Fruit fly (Drosophila melanogaster) whole organism, prepupa: ENCODE measurements around the gene CG31867.
A peak's percentile ranks its signal among the peaks of the same experiment; 100 is the strongest.

Experiments
- CG10631 ChIP-seq: fragments of 200-800 bp; sonication (Bioruptor generic); optimal IDR thresholded peaks from 2 replicates; lab custom pipeline; 2016; ENCODE audit warnings: missing biosample characterization, missing genetic modification characterization
- CG10669 ChIP-seq: fragments of 200-800 bp; sonication (Bioruptor generic); optimal IDR thresholded peaks from 3 replicates; lab custom pipeline; 2018; ENCODE audit warnings: missing biosample characterization, mild to moderate bottlenecking, missing genetic modification characterization, moderate library complexity
- CG11294 ChIP-seq: fragments of 200-800 bp; sonication (Bioruptor generic); IDR thresholded peaks from 2 replicates; pipeline ENCODE4 v1.3.6; 2022; ENCODE audit warnings: missing biosample characterization, missing genetic modification characterization
- CG1621 ChIP-seq: fragments of 200-800 bp; sonication (Bioruptor generic); optimal IDR thresholded peaks from 3 replicates; lab custom pipeline; 2018; ENCODE audit warnings: missing biosample characterization, mild to moderate bottlenecking, missing genetic modification characterization
- CG31627 ChIP-seq: fragments of 200-800 bp; sonication (Bioruptor generic); optimal IDR thresholded peaks from 3 replicates; lab custom pipeline; 2016; ENCODE audit warnings: missing biosample characterization, missing genetic modification characterization
- CG34406 ChIP-seq: fragments of 200-800 bp; sonication (Bioruptor generic); optimal IDR thresholded peaks from 3 replicates; lab custom pipeline; 2016; ENCODE audit warnings: missing biosample characterization, missing genetic modification characterization
- CG3919 ChIP-seq: fragments of 200-800 bp; sonication (Bioruptor generic); optimal IDR thresholded peaks from 3 replicates; lab custom pipeline; 2016; ENCODE audit warnings: missing biosample characterization, missing genetic modification characterization
- CG6163 ChIP-seq: fragments of 200-800 bp; sonication (Bioruptor generic); IDR thresholded peaks from 3 replicates; pipeline ENCODE4 v1.3.6; 2022; ENCODE audit warnings: missing biosample characterization, missing genetic modification characterization
- CG6276 ChIP-seq: fragments of 200-800 bp; sonication (Bioruptor generic); optimal IDR thresholded peaks from 2 replicates; lab custom pipeline; 2017; ENCODE audit warnings: missing biosample characterization, mild to moderate bottlenecking, missing genetic modification characterization
- CG6808 ChIP-seq: fragments of 200-800 bp; sonication (Bioruptor generic); optimal IDR thresholded peaks from 3 replicates; lab custom pipeline; 2017; ENCODE audit warnings: missing biosample characterization, missing genetic modification characterization, mild to moderate bottlenecking, moderate library complexity, missing genetic modification reagents
- CG8119 ChIP-seq: fragments of 200-800 bp; sonication (Bioruptor generic); IDR thresholded peaks from 3 replicates; pipeline ENCODE4 v1.3.6; 2022; ENCODE audit warnings: missing biosample characterization, missing genetic modification characterization
- CG8319 ChIP-seq: fragments of 200-800 bp; sonication (Bioruptor generic); optimal IDR thresholded peaks from 3 replicates; lab custom pipeline; 2016; ENCODE audit warnings: missing biosample characterization, missing genetic modification characterization
- CG8632 ChIP-seq: fragments of 200-800 bp; sonication (Bioruptor generic); optimal IDR thresholded peaks from 3 replicates; lab custom pipeline; 2016; ENCODE audit warnings: missing biosample characterization, missing genetic modification characterization
- CG9139 ChIP-seq: fragments of 200-800 bp; sonication (Bioruptor generic); optimal IDR thresholded peaks from 3 replicates; lab custom pipeline; 2017; ENCODE audit warnings: missing biosample characterization, mild to moderate bottlenecking, missing genetic modification characterization
- Eip93F ChIP-seq: fragments of 200-800 bp; sonication (Bioruptor generic); optimal IDR thresholded peaks from 2 replicates; lab custom pipeline; 2016; ENCODE audit warnings: missing biosample characterization, mild to moderate bottlenecking, missing genetic modification characterization
- Ets21C ChIP-seq: fragments of 200-800 bp; sonication (Bioruptor generic); optimal IDR thresholded peaks from 3 replicates; lab custom pipeline; 2016; ENCODE audit warnings: missing biosample characterization, missing genetic modification characterization
- Ets96B ChIP-seq: fragments of 200-800 bp; optimal IDR thresholded peaks from 2 replicates; lab custom pipeline; 2019; ENCODE audit warnings: missing biosample characterization, mild to moderate bottlenecking, missing genetic modification characterization, moderate library complexity
- Gug ChIP-seq: fragments of 200-800 bp; sonication (Bioruptor generic); IDR thresholded peaks from 2 replicates; pipeline ENCODE4 v1.3.6; 2022; ENCODE audit warnings: missing biosample characterization, missing genetic modification characterization
- Hr38 ChIP-seq: sonication (Bioruptor generic); optimal IDR thresholded peaks from 2 replicates; lab custom pipeline; 2016; ENCODE audit warnings: missing biosample characterization, missing genetic modification characterization
- Lpt ChIP-seq: fragments of 200-800 bp; sonication (Bioruptor generic); optimal IDR thresholded peaks from 3 replicates; lab custom pipeline; 2016; ENCODE audit warnings: missing biosample characterization, missing genetic modification characterization
- Met ChIP-seq: fragments of 200-800 bp; sonication (Bioruptor generic); optimal IDR thresholded peaks from 3 replicates; lab custom pipeline; 2016; ENCODE audit warnings: missing biosample characterization, missing genetic modification characterization
- OdsH ChIP-seq: fragments of 200-800 bp; sonication (Bioruptor generic); optimal IDR thresholded peaks from 3 replicates; lab custom pipeline; 2016; ENCODE audit warnings: missing biosample characterization, missing genetic modification characterization
- Smox ChIP-seq: fragments of 200-800 bp; sonication (Bioruptor generic); optimal IDR thresholded peaks from 3 replicates; lab custom pipeline; 2016; ENCODE audit warnings: missing biosample characterization, missing genetic modification characterization
- Sox102F ChIP-seq: fragments of 200-800 bp; sonication (Bioruptor generic); optimal IDR thresholded peaks from 2 replicates; lab custom pipeline; 2016; ENCODE audit warnings: missing biosample characterization, mild to moderate bottlenecking, missing genetic modification characterization
- Sox14 ChIP-seq: fragments of 200-800 bp; sonication (Bioruptor generic); optimal IDR thresholded peaks from 3 replicates; lab custom pipeline; 2016; ENCODE audit warnings: missing biosample characterization, missing genetic modification characterization
- Sox15 ChIP-seq: fragments of 200-800 bp; sonication (Bioruptor generic); optimal IDR thresholded peaks from 3 replicates; lab custom pipeline; 2016; ENCODE audit warnings: missing biosample characterization, missing genetic modification characterization
- eg ChIP-seq: fragments of 200-800 bp; sonication (Bioruptor generic); IDR thresholded peaks from 3 replicates; pipeline ENCODE4 v1.3.6; 2022; ENCODE audit warnings: missing biosample characterization, missing genetic modification characterization
- esn ChIP-seq: fragments of 200-800 bp; sonication (Bioruptor generic); optimal IDR thresholded peaks from 2 replicates; lab custom pipeline; 2016; ENCODE audit warnings: missing biosample characterization, mild to moderate bottlenecking, missing genetic modification characterization, moderate library complexity
- fd59A ChIP-seq: fragments of 200-800 bp; sonication (Bioruptor generic); optimal IDR thresholded peaks from 2 replicates; lab custom pipeline; 2017; ENCODE audit warnings: missing biosample characterization, mild to moderate bottlenecking, missing genetic modification characterization, missing genetic modification reagents
- fkh ChIP-seq: fragments of 200-800 bp; sonication (Bioruptor generic); optimal IDR thresholded peaks from 3 replicates; lab custom pipeline; 2017; ENCODE audit warnings: missing biosample characterization, mild to moderate bottlenecking, missing genetic modification characterization, moderate library complexity
- lz ChIP-seq: fragments of 200-800 bp; sonication (Bioruptor generic); optimal IDR thresholded peaks from 3 replicates; lab custom pipeline; 2016; ENCODE audit warnings: missing biosample characterization, missing genetic modification characterization
- pdm3 ChIP-seq: fragments of 200-800 bp; sonication (Bioruptor generic); optimal IDR thresholded peaks from 3 replicates; lab custom pipeline; 2016; ENCODE audit warnings: missing biosample characterization, missing genetic modification characterization
- svp ChIP-seq: fragments of 200-800 bp; sonication (Bioruptor generic); peaks from one replicate; lab custom pipeline; 2016; ENCODE audit warnings: missing biosample characterization, missing genetic modification characterization

The CG31867 gene

DNA sequence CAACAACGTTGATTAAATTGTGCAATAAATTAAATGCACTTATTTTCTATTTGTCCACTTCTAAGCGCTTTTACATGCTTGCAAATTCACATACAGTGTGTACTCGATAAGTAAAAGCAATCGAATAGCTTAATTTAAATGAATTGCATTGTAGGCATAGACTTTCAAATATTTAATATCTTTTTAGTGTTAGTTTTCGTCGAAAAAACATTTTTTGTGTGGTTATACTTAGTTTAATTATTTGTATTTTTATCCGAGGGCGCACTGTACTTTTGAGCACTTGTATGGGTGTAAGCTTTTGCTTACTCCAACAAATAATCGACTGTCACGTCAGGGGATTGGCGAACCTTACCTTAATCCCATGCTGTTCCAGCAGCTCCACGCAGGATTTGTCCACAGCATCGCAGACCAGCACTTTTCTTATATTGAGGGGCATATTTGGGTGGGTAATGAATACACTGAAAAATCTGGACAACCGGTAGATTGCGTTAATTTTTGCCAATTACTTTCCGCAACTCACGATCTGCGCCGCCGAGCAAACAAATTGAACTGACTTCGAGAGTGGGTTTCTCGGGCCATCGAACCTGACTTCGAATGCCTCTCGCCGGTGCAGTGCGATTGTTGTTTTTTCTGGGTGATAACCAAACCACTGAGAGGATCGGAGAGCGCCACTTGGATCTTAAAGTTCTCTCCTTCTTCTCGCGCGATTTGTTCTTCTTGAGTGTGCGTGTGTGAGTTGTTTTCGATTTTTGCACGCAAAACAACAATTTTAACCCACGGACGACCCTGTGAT is 10.1 kb upstream of the CG31867 start, which contains the start of gene CG6287 (continued):
- TF ChIP-seq Ets21C (GFP tag; lab: Kevin White, UChicago), result peak; percentile 91
- TF ChIP-seq lz, result peak; percentile 95
- TF ChIP-seq CG6276 (GFP tag; lab: Kevin White, UChicago), result peak; percentile 93
- TF ChIP-seq Sox102F (GFP tag; lab: Kevin White, UChicago), result peak; percentile 89
- TF ChIP-seq OdsH (GFP tag; lab: Kevin White, UChicago), result peak; percentile 97
- TF ChIP-seq CG3919 (GFP tag; lab: Kevin White, UChicago), result peak; percentile 97
- peak; percentile 98 for TF ChIP-seq svp (GFP tag; lab: Kevin White, UChicago)
- TF ChIP-seq CG6808 (GFP tag; lab: Kevin White, UChicago), result peak; percentile 86
- peak; percentile 84 for TF ChIP-seq CG1621
- peak; percentile 91 for TF ChIP-seq CG10669

DNA sequence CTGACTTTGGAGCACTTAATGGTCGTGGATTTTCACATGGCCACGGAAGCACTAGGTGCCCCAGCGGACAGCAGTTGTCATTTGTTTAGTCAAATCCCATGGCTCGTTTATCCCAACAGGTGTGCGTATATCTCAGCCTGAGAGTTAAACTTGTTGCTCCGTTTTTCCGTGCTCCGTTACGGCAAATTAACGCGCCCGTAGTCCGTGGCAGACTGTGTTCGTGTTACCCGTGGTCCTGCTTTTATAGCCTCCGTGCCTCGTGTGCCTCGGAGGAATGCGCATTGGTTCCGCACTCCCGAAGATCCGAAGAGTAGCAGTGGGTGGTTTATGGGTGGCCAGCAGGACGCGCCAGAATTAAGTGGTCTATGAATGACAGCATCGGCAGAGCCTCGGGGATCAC is 3.8 kb upstream of the CG31867 start, which contains the start of gene Gyc32E:
Gyc32E (minus strand) TSS at position 133 of the 400 bp plus-strand sequence.
- TF ChIP-seq Lpt, result no peak
- TF ChIP-seq CG9139 (GFP tag; lab: Kevin White, UChicago), result no peak
- no peak for TF ChIP-seq Smox (GFP tag; lab: Kevin White, UChicago)
- TF ChIP-seq Sox102F (GFP tag; lab: Kevin White, UChicago), result no peak
- no peak for TF ChIP-seq Eip93F
- no peak for TF ChIP-seq CG8632 (GFP tag; lab: Kevin White, UChicago)
- TF ChIP-seq Met (GFP tag; lab: Kevin White, UChicago), result no peak
- no peak for TF ChIP-seq CG34406 (GFP tag; lab: Kevin White, UChicago)
- TF ChIP-seq Gug, result no peak
- TF ChIP-seq fkh, result no peak
- no peak for TF ChIP-seq Ets21C (GFP tag; lab: Kevin White, UChicago)
- no peak for TF ChIP-seq CG8119 (GFP tag; lab: Robert Waterston, UW)
- TF ChIP-seq OdsH (GFP tag; lab: Kevin White, UChicago), result no peak
- no peak for TF ChIP-seq Sox15 (GFP tag; lab: Kevin White, UChicago)
- no peak for TF ChIP-seq Hr38 (GFP tag; lab: Kevin White, UChicago)
- TF ChIP-seq Ets96B, result no peak
- TF ChIP-seq CG6808 (GFP tag; lab: Kevin White, UChicago), result no peak

DNA sequence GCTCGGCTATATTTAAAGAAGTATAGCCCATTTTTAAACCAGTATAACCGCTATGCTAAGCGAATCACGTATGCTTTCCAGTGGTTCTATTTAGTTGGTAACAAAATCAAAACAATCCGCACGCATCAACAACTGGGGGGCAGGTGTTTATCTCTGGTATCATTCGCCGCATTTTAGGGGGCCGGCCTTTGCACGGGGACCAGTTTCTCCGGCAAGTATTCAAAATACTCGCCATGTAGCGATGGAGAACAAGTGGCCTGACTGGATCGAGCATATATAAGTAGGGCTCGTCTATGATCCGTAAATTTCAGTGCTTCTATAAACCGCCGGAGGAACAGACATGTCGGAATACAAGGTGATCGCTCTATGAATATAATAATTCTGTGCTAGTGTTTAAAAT is 9.1 kb downstream of the CG31867 start, which contains the start of gene hgo:
hgo (plus strand) TSS at position 301 of the 400 bp plus-strand sequence.
- TF ChIP-seq pdm3 (GFP tag; lab: Kevin White, UChicago) (no peak), CG31627 (no peak)
- TF ChIP-seq, all 60 proteins: peak for 0

DNA sequence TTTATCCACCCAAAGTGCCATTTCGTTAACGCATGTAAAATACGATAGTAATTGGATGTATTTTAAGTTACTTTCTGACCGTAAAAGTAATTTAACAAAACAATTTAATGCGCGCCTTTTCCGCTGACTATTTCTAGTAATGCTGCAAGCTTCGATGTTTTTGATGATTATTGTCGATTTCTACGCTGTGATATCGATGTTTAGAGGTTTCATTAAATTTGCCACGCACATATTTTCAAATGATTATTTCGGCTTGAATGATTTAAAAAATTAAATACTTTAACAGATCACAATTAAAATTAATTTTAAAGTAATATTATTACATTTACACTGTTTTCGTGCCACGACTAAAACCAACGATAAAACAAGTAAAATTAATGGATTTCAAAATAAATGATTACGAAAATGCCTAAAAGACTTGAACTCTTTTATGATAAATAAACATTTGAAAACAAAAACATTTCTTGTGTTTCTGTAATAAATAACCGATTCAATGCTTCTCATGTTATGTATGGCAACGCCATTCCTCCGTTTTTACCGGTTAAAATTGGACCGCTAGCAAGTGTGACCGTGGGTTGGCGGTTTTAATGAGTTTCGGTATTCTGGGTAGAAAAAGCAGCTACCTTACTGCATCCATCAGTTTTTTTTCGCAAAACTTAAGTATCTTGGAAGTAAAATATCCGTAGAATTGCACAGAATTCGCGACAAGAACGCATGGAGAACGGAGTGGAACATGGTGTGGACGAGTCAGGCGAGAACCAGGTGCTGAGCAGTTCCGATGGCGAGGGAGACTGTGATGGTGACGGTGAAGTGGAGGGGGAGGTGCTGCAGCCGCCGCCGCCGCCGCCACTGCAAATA is 14.8 kb downstream of the CG31867 start, which contains the start of the genes RfC38 and CG4751:
RfC38 (minus strand) TSS at position 495 of the 858 bp plus-strand sequence.
CG4751 (plus strand) TSS at position 587 of the 858 bp plus-strand sequence.
- TF ChIP-seq CG8319 (GFP tag; lab: Kevin White, UChicago), result no peak
- TF ChIP-seq Sox14 (GFP tag; lab: Kevin White, UChicago), result no peak
- no peak for TF ChIP-seq Sox102F (GFP tag; lab: Kevin White, UChicago)
- peak; percentile 3 for TF ChIP-seq CG31627
- 0 out of 3 replicates have a peak, but pooled peaks have one; percentile 33 for TF ChIP-seq CG6163 (GFP tag; lab: Robert Waterston, UW)
- no peak for TF ChIP-seq CG6808 (GFP tag; lab: Kevin White, UChicago)
- peak; percentile 1 for TF ChIP-seq esn (GFP tag; lab: Kevin White, UChicago)
- no peak for TF ChIP-seq fd59A (GFP tag; lab: Kevin White, UChicago)
- no peak for TF ChIP-seq CG11294 (GFP tag; lab: Robert Waterston, UW)
- TF ChIP-seq CG10631 (GFP tag; lab: Kevin White, UChicago), result no peak
- TF ChIP-seq Lpt, result no peak
- 0 out of 3 replicates have a peak, but pooled peaks have one; percentile 43 for TF ChIP-seq eg
